Worm (Caenorhabditis elegans) whole organism, young adult: ENCODE results near the gene nas-8.
A peak's percentile ranks its signal among the peaks of the same experiment; 100 is the strongest.

Experiments
- B0019.2 ChIP-seq: fragments of 200-800 bp; sonication (Bioruptor generic); conservative IDR thresholded peaks from 2 replicates; pipeline ENCODE4 v1.3.6; 2022; ENCODE audit warnings: missing genetic modification reagents, missing genetic modification characterization, missing compliant biosample characterization
- B0336.3 ChIP-seq: fragments of 200-800 bp; sonication (Bioruptor generic); IDR thresholded peaks from 2 replicates; pipeline ENCODE4 v1.3.6; 2022; ENCODE audit warnings: missing genetic modification characterization, missing compliant biosample characterization
- C06A6.2 ChIP-seq: fragments of 200-800 bp; sonication (Bioruptor generic); conservative IDR thresholded peaks from 2 replicates; pipeline ENCODE4 v1.3.6; 2022; ENCODE audit warnings: missing genetic modification characterization, missing compliant biosample characterization
- F22D6.2 ChIP-seq: sonication (generic microtip); optimal IDR thresholded peaks from 2 replicates; lab custom pipeline; 2016; ENCODE audit warnings: mild to moderate bottlenecking, missing genetic modification characterization, missing compliant biosample characterization
- F49E8.2 ChIP-seq: sonication (generic microtip); optimal IDR thresholded peaks from 3 replicates; lab custom pipeline; 2017; ENCODE audit warnings: missing genetic modification characterization, mild to moderate bottlenecking, missing compliant biosample characterization, antibody characterized with exemption, moderate library complexity; ENCODE audit not compliant: insufficient read depth
- F57A8.1 ChIP-seq: fragments of 200-800 bp; sonication (Bioruptor generic); optimal IDR thresholded peaks from 2 replicates; lab custom pipeline; 2018; ENCODE audit warnings: mild to moderate bottlenecking, missing genetic modification characterization, moderate library complexity, missing compliant biosample characterization
- T07F8.4 ChIP-seq: sonication (generic microtip); optimal IDR thresholded peaks from 2 replicates; lab custom pipeline; 2016; ENCODE audit warnings: mild to moderate bottlenecking, missing genetic modification characterization, moderate library complexity, missing compliant biosample characterization
- T26A5.8 ChIP-seq: sonication (generic microtip); optimal IDR thresholded peaks from 2 replicates; lab custom pipeline; 2016; ENCODE audit warnings: missing genetic modification characterization, missing compliant biosample characterization
- Y53F4B.3 ChIP-seq: fragments of 200-800 bp; sonication (Bioruptor generic); IDR thresholded peaks from 2 replicates; pipeline ENCODE4 v1.3.6; 2022; ENCODE audit warnings: missing genetic modification reagents, missing genetic modification characterization, missing compliant biosample characterization
- Y56A3A.18 ChIP-seq: fragments of 200-800 bp; sonication (Bioruptor generic); IDR thresholded peaks from 2 replicates; pipeline ENCODE4 v1.3.6; 2022; ENCODE audit warnings: missing genetic modification reagents, missing genetic modification characterization, missing compliant biosample characterization
- Y95B8A.8 ChIP-seq: fragments of 200-800 bp; sonication (Bioruptor generic); IDR thresholded peaks from 2 replicates; pipeline ENCODE4 v1.3.6; 2022; ENCODE audit warnings: missing genetic modification reagents, missing genetic modification characterization, missing compliant biosample characterization
- attf-3 ChIP-seq: fragments of 200-800 bp; sonication (Bioruptor generic); conservative IDR thresholded peaks from 2 replicates; pipeline ENCODE4 v1.3.6; 2022; ENCODE audit warnings: missing genetic modification reagents, missing genetic modification characterization, missing compliant biosample characterization
- attf-6 ChIP-seq: fragments of 200-800 bp; sonication (Bioruptor generic); IDR thresholded peaks from 2 replicates; pipeline ENCODE4 v1.3.6; 2022; ENCODE audit warnings: missing genetic modification reagents, missing genetic modification characterization, missing compliant biosample characterization
- bed-1 ChIP-seq: fragments of 200-800 bp; sonication (Bioruptor generic); IDR thresholded peaks from 2 replicates; pipeline ENCODE4 v1.3.6; 2022; ENCODE audit warnings: missing genetic modification reagents, missing genetic modification characterization, missing compliant biosample characterization
- ccch-3 ChIP-seq: fragments of 200-800 bp; sonication (Bioruptor generic); optimal IDR thresholded peaks from 2 replicates; lab custom pipeline; 2018; ENCODE audit warnings: mild to moderate bottlenecking, missing genetic modification characterization, missing compliant biosample characterization
- cebp-2 ChIP-seq: fragments of 200-800 bp; sonication (Bioruptor generic); IDR thresholded peaks from 2 replicates; pipeline ENCODE4 v1.3.6; 2022; ENCODE audit warnings: missing genetic modification characterization, missing compliant biosample characterization
- ceh-58 ChIP-seq: fragments of 200-800 bp; sonication (Bioruptor generic); IDR thresholded peaks from 2 replicates; pipeline ENCODE4 v1.3.6; 2022; ENCODE audit warnings: missing genetic modification characterization, missing compliant biosample characterization
- dpl-1 ChIP-seq: fragments of 150-350 bp; optimal IDR thresholded peaks from 2 replicates; lab custom pipeline; 2014; ENCODE audit warnings: missing biosample characterization, missing genetic modification reagents, missing genetic modification characterization
- efl-1 ChIP-seq: fragments of 150-350 bp; optimal IDR thresholded peaks from 2 replicates; lab custom pipeline; 2014; ENCODE audit warnings: missing biosample characterization, missing genetic modification reagents, missing genetic modification characterization
- egl-18 ChIP-seq: fragments of 200-800 bp; sonication (Bioruptor generic); IDR thresholded peaks from 2 replicates; pipeline ENCODE4 v1.3.6; 2022; ENCODE audit warnings: missing genetic modification reagents, missing genetic modification characterization, missing compliant biosample characterization
- egrh-3 ChIP-seq: fragments of 200-800 bp; sonication (Bioruptor generic); IDR thresholded peaks from 2 replicates; pipeline ENCODE4 v1.3.6; 2022; ENCODE audit warnings: missing genetic modification reagents, missing genetic modification characterization, missing compliant biosample characterization
- gei-17 ChIP-seq: fragments of 200-800 bp; sonication (Bioruptor generic); optimal IDR thresholded peaks from 2 replicates; lab custom pipeline; 2018; ENCODE audit warnings: mild to moderate bottlenecking, missing genetic modification characterization, missing compliant biosample characterization
- hmg-1.2 ChIP-seq: fragments of 200-800 bp; sonication (Bioruptor generic); IDR thresholded peaks from 2 replicates; pipeline ENCODE4 v1.3.6; 2022; ENCODE audit warnings: missing genetic modification reagents, missing genetic modification characterization, missing compliant biosample characterization
- lag-1 ChIP-seq: fragments of 200-800 bp; sonication (Bioruptor generic); IDR thresholded peaks from 2 replicates; pipeline ENCODE4 v1.3.6; 2022; ENCODE audit warnings: missing genetic modification reagents, missing genetic modification characterization, missing compliant biosample characterization
- let-607 ChIP-seq, 2 experiments: fragments of 200-800 bp in 1 of 2; sonication (Bioruptor generic) in 1 of 2; sonication (generic microtip) in 1 of 2; optimal IDR thresholded peaks; 2 replicates each; lab custom pipeline; 2016 to 2018; ENCODE audit warnings: mild to moderate bottlenecking in 2 of 2, missing compliant biosample characterization in 2 of 2, missing genetic modification characterization in 2 of 2, moderate library complexity in 2 of 2, missing genotype in 1 of 2
- lin-26 ChIP-seq: fragments of 200-800 bp; sonication (Bioruptor generic); IDR thresholded peaks from 2 replicates; pipeline ENCODE4 v1.3.6; 2022; ENCODE audit warnings: missing genetic modification reagents, missing genetic modification characterization, missing compliant biosample characterization
- lin-40 ChIP-seq: sonication (generic microtip); optimal IDR thresholded peaks from 2 replicates; lab custom pipeline; 2016; ENCODE audit warnings: missing genetic modification characterization, mild to moderate bottlenecking, missing compliant biosample characterization, missing genotype, missing genetic modification reagents
- lin-54 ChIP-seq: fragments of 200-800 bp; sonication (Bioruptor generic); optimal IDR thresholded peaks from 2 replicates; lab custom pipeline; 2018; ENCODE audit warnings: mild to moderate bottlenecking, missing genetic modification characterization, missing compliant biosample characterization
- lir-1 ChIP-seq: fragments of 200-800 bp; sonication (Bioruptor generic); conservative IDR thresholded peaks from 2 replicates; pipeline ENCODE4 v1.3.6; 2022; ENCODE audit warnings: missing genetic modification reagents, missing genetic modification characterization, missing compliant biosample characterization
- lsl-1 ChIP-seq: fragments of 200-800 bp; sonication (Bioruptor generic); optimal IDR thresholded peaks from 2 replicates; lab custom pipeline; 2018; ENCODE audit warnings: mild to moderate bottlenecking, missing genetic modification characterization, moderate library complexity, missing compliant biosample characterization
- madf-10 ChIP-seq: sonication (generic microtip); optimal IDR thresholded peaks from 2 replicates; lab custom pipeline; 2016; ENCODE audit warnings: mild to moderate bottlenecking, missing genetic modification characterization, missing compliant biosample characterization
- madf-3 ChIP-seq: fragments of 200-800 bp; sonication (Bioruptor generic); IDR thresholded peaks from 2 replicates; pipeline ENCODE4 v1.3.6; 2022; ENCODE audit warnings: missing genetic modification reagents, missing genetic modification characterization, missing compliant biosample characterization
- mcd-1 ChIP-seq: fragments of 200-800 bp; sonication (Bioruptor generic); IDR thresholded peaks from 2 replicates; pipeline ENCODE4 v1.3.6; 2022; ENCODE audit warnings: missing genetic modification reagents, missing genetic modification characterization, missing compliant biosample characterization
- nfya-2 ChIP-seq: fragments of 200-800 bp; sonication (Bioruptor generic); IDR thresholded peaks from 2 replicates; pipeline ENCODE4 v1.3.6; 2022; ENCODE audit warnings: missing genetic modification reagents, missing genetic modification characterization, missing compliant biosample characterization
- nhr-80 ChIP-seq: sonication (generic microtip); optimal IDR thresholded peaks from 2 replicates; lab custom pipeline; 2016; ENCODE audit warnings: missing genetic modification characterization, missing compliant biosample characterization
- rcor-1 ChIP-seq: fragments of 200-800 bp; sonication (Bioruptor generic); IDR thresholded peaks from 2 replicates; pipeline ENCODE4 v1.3.6; 2022; ENCODE audit warnings: missing genetic modification reagents, missing genetic modification characterization, missing compliant biosample characterization
- snpc-1.1 ChIP-seq: sonication (generic microtip); optimal IDR thresholded peaks from 2 replicates; lab custom pipeline; 2017; ENCODE audit warnings: missing genetic modification characterization, mild to moderate bottlenecking, missing compliant biosample characterization, antibody characterized with exemption, moderate library complexity, missing genotype, missing genetic modification reagents; ENCODE audit not compliant: insufficient read depth
- snpc-1.3 ChIP-seq: sonication (generic microtip); optimal IDR thresholded peaks from 2 replicates; lab custom pipeline; 2017; ENCODE audit warnings: missing genetic modification characterization, mild to moderate bottlenecking, missing compliant biosample characterization, antibody characterized with exemption, moderate library complexity, missing genotype, missing genetic modification reagents; ENCODE audit not compliant: insufficient read depth
- snpc-3.4 ChIP-seq: sonication (generic microtip); optimal IDR thresholded peaks from 2 replicates; lab custom pipeline; 2017; ENCODE audit warnings: missing genetic modification characterization, mild to moderate bottlenecking, missing compliant biosample characterization, antibody characterized with exemption, moderate library complexity, missing genotype, missing genetic modification reagents
- snpc-4 ChIP-seq, 5 experiments: fragments of 150-350 bp in 1 of 5; sonication (generic microtip) in 4 of 5; optimal IDR thresholded peaks; 2 replicates each; lab custom pipeline; 2014 to 2018; ENCODE audit warnings: missing genetic modification characterization in 5 of 5, missing biosample characterization in 3 of 5, antibody characterized with exemption in 2 of 5, mild to moderate bottlenecking in 2 of 5, missing compliant biosample characterization in 2 of 5, missing genotype in 2 of 5, moderate library complexity in 2 of 5, missing genetic modification reagents in 1 of 5
- somi-1 ChIP-seq: fragments of 200-800 bp; sonication (Bioruptor generic); optimal IDR thresholded peaks from 2 replicates; lab custom pipeline; 2018; ENCODE audit warnings: mild to moderate bottlenecking, missing genetic modification characterization, missing compliant biosample characterization
- sptf-2 ChIP-seq: fragments of 200-800 bp; sonication (Bioruptor generic); optimal IDR thresholded peaks from 2 replicates; lab custom pipeline; 2018; ENCODE audit warnings: mild to moderate bottlenecking, missing genetic modification characterization, missing compliant biosample characterization
- tlf-1 ChIP-seq: fragments of 200-800 bp; sonication (Bioruptor generic); optimal IDR thresholded peaks from 2 replicates; lab custom pipeline; 2018; ENCODE audit warnings: mild to moderate bottlenecking, missing genetic modification characterization, missing compliant biosample characterization
- unc-62 ChIP-seq: fragments of 150-350 bp; optimal IDR thresholded peaks from 2 replicates; lab custom pipeline; 2014; ENCODE audit warnings: missing biosample characterization, missing genetic modification reagents, missing genetic modification characterization
- xnd-1 ChIP-seq: sonication (generic microtip); optimal IDR thresholded peaks from 2 replicates; lab custom pipeline; 2016; ENCODE audit warnings: missing genotype, missing genetic modification reagents, missing genetic modification characterization, missing compliant biosample characterization
- ztf-18 ChIP-seq: sonication (generic microtip); optimal IDR thresholded peaks from 2 replicates; lab custom pipeline; 2016; ENCODE audit warnings: missing genotype, mild to moderate bottlenecking, missing genetic modification characterization, missing compliant biosample characterization
- ztf-6 ChIP-seq: fragments of 200-800 bp; sonication (Bioruptor generic); IDR thresholded peaks from 2 replicates; pipeline ENCODE4 v1.3.6; 2022; ENCODE audit warnings: missing genetic modification reagents, missing genetic modification characterization, missing compliant biosample characterization

nas-8 gene

ce11 chrIV:7103211-7103679, 11.5 kb upstream of the nas-8 start, which contains the start of the genes rde-8 and ZC477.3:
TSS of gene rde-8 (minus strand) at chrIV:7103261.
TSS of gene ZC477.3 (plus strand) at chrIV:7103492.
- peak; percentile 17 for TF ChIP-seq xnd-1
- no peak for TF ChIP-seq somi-1
- no peak for TF ChIP-seq F22D6.2 (tag; lab: Kevin White, UChicago)
- TF ChIP-seq mcd-1 (GFP tag; lab: Robert Waterston, UW) = peak; percentile 79
- TF ChIP-seq dpl-1 = peak; percentile 36
- TF ChIP-seq Y56A3A.18 (GFP tag; lab: Robert Waterston, UW) = no peak
- no peak for TF ChIP-seq ztf-6 (GFP tag; lab: Robert Waterston, UW)
- TF ChIP-seq F57A8.1 (GFP tag; lab: Kevin White, UChicago) = no peak
- TF ChIP-seq lin-54 (GFP tag; lab: Kevin White, UChicago) = peak; percentile 74
- TF ChIP-seq attf-6 = no peak
- TF ChIP-seq nfya-2 (GFP tag; lab: Robert Waterston, UW) = no peak
- TF ChIP-seq ztf-18 = peak; percentile 95
- peak; percentile 31 for TF ChIP-seq tlf-1 (GFP tag; lab: Kevin White, UChicago)
- TF ChIP-seq bed-1 (GFP tag; lab: Robert Waterston, UW) = no peak
- TF ChIP-seq C06A6.2 (GFP tag; lab: Robert Waterston, UW) = no peak
- TF ChIP-seq F49E8.2 (tag; lab: Kevin White, UChicago) = no peak
- TF ChIP-seq egl-18 (GFP tag; lab: Robert Waterston, UW) = no peak
- TF ChIP-seq sptf-2 (GFP tag; lab: Kevin White, UChicago) = no peak
- TF ChIP-seq ceh-58 (GFP tag; lab: Robert Waterston, UW) = no peak
- no peak for TF ChIP-seq T26A5.8 (tag; lab: Kevin White, UChicago)
- TF ChIP-seq unc-62 (GFP tag; lab: Kevin White, UChicago) = no peak
- TF ChIP-seq lin-40 = peak; percentile 76
- no peak for TF ChIP-seq snpc-1.3 (tag; lab: Kevin White, UChicago)
- TF ChIP-seq egrh-3 (GFP tag; lab: Robert Waterston, UW) = no peak
- TF ChIP-seq Y53F4B.3 = no peak
- TF ChIP-seq B0019.2 (GFP tag; lab: Robert Waterston, UW) = no peak
- no peak for TF ChIP-seq T07F8.4
- TF ChIP-seq Y95B8A.8 = no peak
- TF ChIP-seq ccch-3 = no peak
- TF ChIP-seq gei-17 = no peak
- TF ChIP-seq lir-1 (GFP tag; lab: Robert Waterston, UW) = peak; percentile 19; the same call in 1 of the 2 replicates
- TF ChIP-seq hmg-1.2 (GFP tag; lab: Robert Waterston, UW) = peak; percentile 36; the same call in 1 of the 2 replicates
- TF ChIP-seq lin-26 = no peak
- TF ChIP-seq let-607 (tag; optimal IDR thresholded peaks at IDR 0.05; lab: Kevin White, UChicago) = no peak
- no peak for TF ChIP-seq madf-10
- TF ChIP-seq madf-3 (GFP tag; lab: Robert Waterston, UW) = 0 out of 2 replicates have a peak, but pooled peaks have one; percentile 1
- peak; percentile 60; the same call in 1 of the 2 replicates for TF ChIP-seq attf-3
- peak; percentile 12 for TF ChIP-seq efl-1 (GFP tag; lab: Kevin White, UChicago)
- TF ChIP-seq cebp-2 (GFP tag; lab: Robert Waterston, UW) = no peak
- TF ChIP-seq B0336.3 (GFP tag; lab: Robert Waterston, UW) = peak; percentile 54; the same call in 1 of the 2 replicates
- TF ChIP-seq snpc-1.1 (tag; lab: Kevin White, UChicago) = peak; percentile 10
- TF ChIP-seq snpc-4 (GFP tag; optimal IDR thresholded peaks at IDR 0.05; lab: Kevin White, UChicago) = no peak
- TF ChIP-seq snpc-4 (tag; optimal IDR thresholded peaks at IDR 0.05; lab: Kevin White, UChicago) = peak in 3 of 4 experiments; percentile 31 to 79 (median 70)
- TF ChIP-seq snpc-3.4 (tag; lab: Kevin White, UChicago) = peak; percentile 48
- TF ChIP-seq lag-1 (GFP tag; lab: Robert Waterston, UW) = no peak
- peak; percentile 30; the same call in 1 of the 2 replicates for TF ChIP-seq rcor-1 (GFP tag; lab: Robert Waterston, UW)
- peak; percentile 39 for TF ChIP-seq lsl-1 (GFP tag; lab: Kevin White, UChicago)
- peak; percentile 17 for TF ChIP-seq nhr-80
